Worm (Caenorhabditis elegans) whole organism, L3 larva: ENCODE results near the gene fubl-3.

ENCODE experiments used
- ZK546.5 ChIP-seq: sonication (generic microtip); optimal IDR thresholded peaks from 2 replicates; lab custom pipeline; 2017; ENCODE audit warnings: missing biosample characterization, missing genetic modification characterization
- ceh-82 ChIP-seq: fragments of 150-350 bp; optimal IDR thresholded peaks from 2 replicates; lab custom pipeline; 2014; ENCODE audit warnings: missing biosample characterization, missing genetic modification characterization
- fkh-10 ChIP-seq: sonication (generic microtip); optimal IDR thresholded peaks from 2 replicates; lab custom pipeline; 2017; ENCODE audit warnings: missing biosample characterization, missing genetic modification reagents, missing genetic modification characterization
- lin-39 ChIP-seq: fragments of 150-350 bp; optimal IDR thresholded peaks from 2 replicates; lab custom pipeline; 2018; ENCODE audit warnings: missing biosample characterization, missing genetic modification reagents, missing genetic modification characterization
- nhr-12 ChIP-seq: fragments of 150-350 bp; optimal IDR thresholded peaks from 2 replicates; lab custom pipeline; 2014; ENCODE audit warnings: missing biosample characterization, missing genetic modification characterization
- nhr-237 ChIP-seq: fragments of 150-350 bp; optimal IDR thresholded peaks from 2 replicates; lab custom pipeline; 2014; ENCODE audit warnings: missing biosample characterization, missing genetic modification characterization
- nhr-76 ChIP-seq: fragments of 150-350 bp; sonication (generic microtip); optimal IDR thresholded peaks from 5 replicates; lab custom pipeline; 2014; ENCODE audit warnings: missing biosample characterization, missing genetic modification characterization
- skn-1 ChIP-seq: fragments of 150-350 bp; optimal IDR thresholded peaks from 2 replicates; lab custom pipeline; 2014; ENCODE audit warnings: missing biosample characterization, missing genetic modification characterization
- unc-62 ChIP-seq: fragments of 150-350 bp; sonication (generic microtip); optimal IDR thresholded peaks from 4 replicates; lab custom pipeline; 2014; ENCODE audit warnings: missing biosample characterization, missing genetic modification reagents, missing genetic modification characterization

DNA sequence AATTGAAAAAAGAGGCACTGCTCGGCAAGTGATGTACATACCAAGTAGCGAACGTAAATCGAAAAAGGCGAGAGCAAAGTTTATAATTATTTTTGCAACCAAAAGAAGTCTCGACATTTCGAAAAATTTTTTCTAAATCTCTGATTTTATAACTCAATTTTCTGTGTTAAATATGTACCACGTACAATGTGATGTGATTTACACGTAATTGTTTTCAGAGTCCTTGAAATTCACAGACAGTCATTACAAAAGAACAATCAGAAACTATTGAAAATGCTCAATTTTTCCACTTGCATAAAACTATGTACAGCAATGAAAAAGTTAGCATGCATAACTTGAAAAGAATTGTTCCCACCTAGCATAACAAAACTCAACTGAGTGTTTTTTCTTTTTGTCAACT lies 31.2 kb upstream of the fubl-3 start:
- TF ChIP-seq nhr-76 (tag; lab: Kevin White, UChicago) (no peak), lin-39 (no peak), skn-1 (no peak), nhr-12 (tag; lab: Kevin White, UChicago) (no peak), fkh-10 (no peak), ZK546.5 (tag; lab: Kevin White, UChicago) (no peak), unc-62 (no peak), nhr-237 (no peak), ceh-82 (tag; lab: Kevin White, UChicago) (no peak)
